Fruit fly (Drosophila melanogaster) whole organism, embryonic: Measurements from ENCODE around the gene CG31974.
A peak's percentile ranks its signal among the peaks of the same experiment; 100 is the strongest.

ENCODE experiments used
- BEAF-32 ChIP-seq: fragments of 200-800 bp; sonication (Bioruptor generic); optimal IDR thresholded peaks from 3 replicates; lab custom pipeline; 2017; ENCODE audit warnings: missing biosample characterization, missing genetic modification characterization, mild to moderate bottlenecking, moderate library complexity, missing genetic modification reagents
- Bgb ChIP-seq: fragments of 200-800 bp; sonication (Bioruptor generic); IDR thresholded peaks from 2 replicates; pipeline ENCODE4 v1.3.6; 2022; ENCODE audit warnings: missing biosample characterization, missing genetic modification characterization; ENCODE audit not compliant: partially characterized antibody
- BtbVII ChIP-seq: fragments of 200-800 bp; sonication (Bioruptor generic); optimal IDR thresholded peaks from 3 replicates; lab custom pipeline; 2017; ENCODE audit warnings: missing biosample characterization, mild to moderate bottlenecking, missing genetic modification characterization
- CG10543 ChIP-seq: fragments of 200-800 bp; sonication (Bioruptor generic); optimal IDR thresholded peaks from 3 replicates; lab custom pipeline; 2017; ENCODE audit warnings: missing biosample characterization, mild to moderate bottlenecking, missing genetic modification characterization, moderate library complexity
- CG12942 ChIP-seq: fragments of 200-800 bp; sonication (Bioruptor generic); optimal IDR thresholded peaks from 3 replicates; lab custom pipeline; 2016; ENCODE audit warnings: missing biosample characterization, missing genetic modification characterization
- CG13894 ChIP-seq: fragments of 200-800 bp; sonication (Bioruptor generic); optimal IDR thresholded peaks from 3 replicates; lab custom pipeline; 2018; ENCODE audit warnings: missing biosample characterization, mild to moderate bottlenecking, missing genetic modification characterization, moderate library complexity
- CG15073 ChIP-seq: fragments of 200-800 bp; sonication (Bioruptor generic); optimal IDR thresholded peaks from 2 replicates; lab custom pipeline; 2016; ENCODE audit warnings: missing biosample characterization, missing genetic modification characterization
- CG15696 ChIP-seq: fragments of 200-800 bp; sonication (Bioruptor generic); optimal IDR thresholded peaks from 2 replicates; lab custom pipeline; 2019; ENCODE audit warnings: missing biosample characterization, mild to moderate bottlenecking, missing genetic modification characterization, moderate library complexity
- CG17328 ChIP-seq: fragments of 200-800 bp; sonication (Bioruptor generic); IDR thresholded peaks from 2 replicates; pipeline ENCODE4 v1.3.6; 2022; ENCODE audit warnings: missing biosample characterization, missing genetic modification characterization
- CG1832 ChIP-seq: fragments of 200-800 bp; sonication (Bioruptor generic); optimal IDR thresholded peaks from 2 replicates; lab custom pipeline; 2017; ENCODE audit warnings: missing biosample characterization, mild to moderate bottlenecking, missing genetic modification characterization, inconsistent platforms
- CG2129 ChIP-seq: fragments of 200-800 bp; sonication (Bioruptor generic); IDR thresholded peaks from 2 replicates; pipeline ENCODE4 v1.3.6; 2022; ENCODE audit warnings: missing biosample characterization, missing genetic modification characterization; ENCODE audit not compliant: partially characterized antibody
- CG4617 ChIP-seq: fragments of 200-800 bp; sonication (Bioruptor generic); optimal IDR thresholded peaks from 3 replicates; lab custom pipeline; 2016; ENCODE audit warnings: missing biosample characterization, missing genetic modification characterization, borderline replicate concordance
- CG8089 ChIP-seq: fragments of 200-800 bp; sonication (Bioruptor generic); optimal IDR thresholded peaks from 3 replicates; lab custom pipeline; 2016; ENCODE audit warnings: missing biosample characterization, missing genetic modification characterization
- CG8290 ChIP-seq, 3 experiments: fragments of 200-800 bp; sonication (Bioruptor generic); optimal IDR thresholded peaks; 2 replicates each; lab custom pipeline; 2016 to 2019; ENCODE audit warnings: missing biosample characterization in 3 of 3, missing genetic modification characterization in 3 of 3, mild to moderate bottlenecking in 2 of 3, moderate library complexity in 1 of 3
- CG9609 ChIP-seq: fragments of 200-800 bp; sonication (Bioruptor generic); optimal IDR thresholded peaks from 3 replicates; lab custom pipeline; 2016; ENCODE audit warnings: missing biosample characterization, missing genetic modification characterization
- CG9797 ChIP-seq: fragments of 200-800 bp; sonication (Bioruptor generic); optimal IDR thresholded peaks from 3 replicates; lab custom pipeline; 2018; ENCODE audit warnings: missing biosample characterization, mild to moderate bottlenecking, missing genetic modification characterization
- CG9932 ChIP-seq: fragments of 200-800 bp; sonication (Bioruptor generic); IDR thresholded peaks from 2 replicates; pipeline ENCODE4 v1.3.6; 2022; ENCODE audit warnings: missing biosample characterization, missing genetic modification characterization
- CHES-1-like ChIP-seq: fragments of 200-800 bp; sonication (Bioruptor generic); optimal IDR thresholded peaks from 2 replicates; lab custom pipeline; 2016; ENCODE audit warnings: missing biosample characterization, missing genetic modification characterization
- CoRest ChIP-seq: fragments of 200-800 bp; sonication (Bioruptor generic); optimal IDR thresholded peaks from 3 replicates; lab custom pipeline; 2018; ENCODE audit warnings: missing biosample characterization, mild to moderate bottlenecking, missing genetic modification characterization, moderate library complexity
- Deaf1 ChIP-seq: fragments of 200-800 bp; optimal IDR thresholded peaks from 3 replicates; lab custom pipeline; 2019; ENCODE audit warnings: missing biosample characterization, mild to moderate bottlenecking, missing genetic modification characterization, moderate library complexity
- Doc3 ChIP-seq: fragments of 200-800 bp; sonication (Bioruptor generic); IDR thresholded peaks from 3 replicates; pipeline ENCODE4 v1.3.6; 2022; ENCODE audit warnings: missing biosample characterization, missing genetic modification characterization; ENCODE audit not compliant: partially characterized antibody
- H15 ChIP-seq: fragments of 200-800 bp; sonication (Bioruptor generic); IDR thresholded peaks from 3 replicates; pipeline ENCODE4 v1.3.6; 2022; ENCODE audit warnings: missing biosample characterization, missing genetic modification characterization
- HLH54F ChIP-seq: fragments of 200-800 bp; sonication (Bioruptor generic); optimal IDR thresholded peaks from 3 replicates; lab custom pipeline; 2016; ENCODE audit warnings: missing biosample characterization, missing genetic modification characterization
- Hr3 ChIP-seq: fragments of 200-800 bp; sonication (Bioruptor generic); optimal IDR thresholded peaks from 3 replicates; lab custom pipeline; 2016; ENCODE audit warnings: missing biosample characterization, missing genetic modification characterization
- Jarid2 ChIP-seq: fragments of 200-800 bp; sonication (Bioruptor generic); optimal IDR thresholded peaks from 3 replicates; lab custom pipeline; 2017; ENCODE audit warnings: mild to moderate bottlenecking, missing biosample characterization, missing genetic modification reagents, missing genetic modification characterization
- Meics ChIP-seq: fragments of 200-800 bp; sonication (Bioruptor generic); optimal IDR thresholded peaks from 2 replicates; lab custom pipeline; 2017; ENCODE audit warnings: missing biosample characterization, mild to moderate bottlenecking, missing genetic modification characterization
- NC2β ChIP-seq: fragments of 200-800 bp; sonication (Bioruptor generic); optimal IDR thresholded peaks from 2 replicates; lab custom pipeline; 2016; ENCODE audit warnings: missing biosample characterization, missing genetic modification characterization
- Nf-YC ChIP-seq: fragments of 200-800 bp; optimal IDR thresholded peaks from 3 replicates; lab custom pipeline; 2019; ENCODE audit warnings: missing biosample characterization, mild to moderate bottlenecking, missing genetic modification characterization, moderate library complexity
- Taf1 ChIP-seq: fragments of 200-800 bp; sonication (Bioruptor generic); IDR thresholded peaks from 2 replicates; pipeline ENCODE4 v1.3.6; 2022; ENCODE audit warnings: missing biosample characterization, missing genetic modification characterization
- ato ChIP-seq: fragments of 200-800 bp; sonication (Bioruptor generic); IDR thresholded peaks from 2 replicates; pipeline ENCODE4 v1.3.6; 2022; ENCODE audit warnings: missing biosample characterization, missing genetic modification characterization; ENCODE audit not compliant: partially characterized antibody
- crc ChIP-seq: fragments of 200-800 bp; sonication (Bioruptor generic); optimal IDR thresholded peaks from 2 replicates; lab custom pipeline; 2016; ENCODE audit warnings: missing biosample characterization, missing genetic modification characterization
- croc ChIP-seq: fragments of 200-800 bp; sonication (Bioruptor generic); conservative IDR thresholded peaks from 3 replicates; pipeline ENCODE4 v1.3.6; 2022; ENCODE audit warnings: missing biosample characterization, missing genetic modification characterization
- cwo ChIP-seq: fragments of 200-800 bp; sonication (Bioruptor generic); optimal IDR thresholded peaks from 3 replicates; lab custom pipeline; 2017; ENCODE audit warnings: missing biosample characterization, missing genetic modification characterization, mild to moderate bottlenecking, moderate library complexity, missing genetic modification reagents
- esg ChIP-seq: fragments of 200-800 bp; sonication (Bioruptor generic); conservative IDR thresholded peaks from 2 replicates; pipeline ENCODE4 v1.3.6; 2022; ENCODE audit warnings: missing biosample characterization, missing genetic modification characterization
- exex ChIP-seq: fragments of 200-800 bp; sonication (Bioruptor generic); optimal IDR thresholded peaks from 4 replicates; lab custom pipeline; 2018; ENCODE audit warnings: missing biosample characterization, mild to moderate bottlenecking, missing genetic modification characterization, moderate library complexity
- fru ChIP-seq: fragments of >200 bp; optimal IDR thresholded peaks from 2 replicates; lab custom pipeline; 2017
- her ChIP-seq: fragments of 200-800 bp; sonication (Bioruptor generic); optimal IDR thresholded peaks from 2 replicates; lab custom pipeline; 2016; ENCODE audit warnings: missing biosample characterization, missing genetic modification characterization
- hkb ChIP-seq, 2 experiments: fragments of 200-800 bp in 1 of 2; fragments of >200 bp in 1 of 2; sonication (Bioruptor generic) in 1 of 2; IDR thresholded peaks in 1 of 2; optimal IDR thresholded peaks in 1 of 2; 2 replicates each; pipeline versions ENCODE4 v1.3.6 to Lab custom; 2017 to 2022; ENCODE audit warnings: missing biosample characterization in 1 of 2, missing genetic modification characterization in 1 of 2
- lab ChIP-seq: fragments of 200-800 bp; sonication (Bioruptor generic); optimal IDR thresholded peaks from 3 replicates; lab custom pipeline; 2017; ENCODE audit warnings: missing biosample characterization, missing genetic modification characterization, mild to moderate bottlenecking, moderate library complexity, missing genetic modification reagents
- pzg ChIP-seq: fragments of 200-800 bp; sonication (Bioruptor generic); optimal IDR thresholded peaks from 3 replicates; lab custom pipeline; 2018; ENCODE audit warnings: missing biosample characterization, mild to moderate bottlenecking, missing genetic modification characterization, moderate library complexity
- ro ChIP-seq: fragments of 200-800 bp; sonication (Bioruptor generic); IDR thresholded peaks from 2 replicates; pipeline ENCODE4 v1.3.6; 2022; ENCODE audit warnings: missing biosample characterization, missing genetic modification characterization
- run ChIP-seq: fragments of 200-800 bp; sonication (Bioruptor generic); optimal IDR thresholded peaks from 3 replicates; lab custom pipeline; 2018; ENCODE audit warnings: missing biosample characterization, mild to moderate bottlenecking, missing genetic modification characterization
- scrt ChIP-seq: fragments of 200-800 bp; sonication (Bioruptor generic); optimal IDR thresholded peaks from 2 replicates; lab custom pipeline; 2018; ENCODE audit warnings: missing biosample characterization, mild to moderate bottlenecking, missing genetic modification characterization, moderate library complexity
- sd ChIP-seq: fragments of 200-800 bp; sonication (Bioruptor generic); optimal IDR thresholded peaks from 3 replicates; lab custom pipeline; 2018; ENCODE audit warnings: missing biosample characterization, mild to moderate bottlenecking, missing genetic modification characterization, moderate library complexity
- sim ChIP-seq: fragments of 200-800 bp; sonication (Bioruptor generic); IDR thresholded peaks from 2 replicates; pipeline ENCODE4 v1.3.6; 2022; ENCODE audit warnings: missing biosample characterization, missing genetic modification characterization
- slou ChIP-seq: fragments of 200-800 bp; sonication (Bioruptor generic); optimal IDR thresholded peaks from 3 replicates; lab custom pipeline; 2016; ENCODE audit warnings: missing biosample characterization, missing genetic modification characterization
- sug ChIP-seq: fragments of 200-800 bp; optimal IDR thresholded peaks from 2 replicates; lab custom pipeline; 2019; ENCODE audit warnings: missing biosample characterization, mild to moderate bottlenecking, missing genetic modification characterization, moderate library complexity
- ttk ChIP-seq: fragments of 200-800 bp; sonication (Bioruptor generic); IDR thresholded peaks from 2 replicates; pipeline ENCODE4 v2.1.2; 2022; ENCODE audit warnings: missing biosample characterization, missing genetic modification characterization

CG31974 gene

dm6 chr2L:146503-146902 lies 3.6 kb upstream of the CG31974 start:
- peak; percentile 91 for TF ChIP-seq CG13894 (tag; lab: Kevin White, UChicago)
- TF ChIP-seq Hr3 (GFP tag; lab: Kevin White, UChicago), result no peak
- peak; percentile 41 for TF ChIP-seq scrt (GFP tag; lab: Kevin White, UChicago)
- TF ChIP-seq Deaf1 (tag; lab: Kevin White, UChicago), result peak; percentile 74

dm6 chr2L:140849-141248 lies 2.0 kb downstream of the CG31974 start, which contains the start of the genes CG31975 and ovm:
CG31975 (minus strand) TSS chr2L:140992.
ovm (minus strand) TSS chr2L:140992.
- TF ChIP-seq CG12942 (GFP tag; lab: Kevin White, UChicago) (no peak), slou (GFP tag; lab: Kevin White, UChicago) (no peak), sim (GFP tag; lab: Robert Waterston, UW) (no peak), exex (peak; percentile 72), HLH54F (no peak), H15 (GFP tag; lab: Robert Waterston, UW) (no peak), esg (GFP tag; lab: Robert Waterston, UW) (no peak), cwo (GFP tag; lab: Kevin White, UChicago) (peak; percentile 83), croc (GFP tag; lab: Robert Waterston, UW) (no peak), Nf-YC (tag; lab: Kevin White, UChicago) (no peak), CG9932 (no peak), her (no peak), ato (GFP tag; lab: Robert Waterston, UW) (no peak), Jarid2 (GFP tag; lab: Kevin White, UChicago) (no peak), CG1832 (GFP tag; lab: Kevin White, UChicago) (no peak), ttk (GFP tag; lab: Robert Waterston, UW) (no peak), sug (tag; lab: Kevin White, UChicago) (peak; percentile 38), CG8089 (GFP tag; lab: Kevin White, UChicago) (no peak), BEAF-32 (no peak), sd (tag; lab: Kevin White, UChicago) (no peak), CG15073 (no peak), BtbVII (GFP tag; lab: Kevin White, UChicago) (no peak), CHES-1-like (GFP tag; lab: Kevin White, UChicago) (no peak)
- TF ChIP-seq, all 482 proteins: peak for 3

- TF ChIP-seq NC2β (GFP tag; lab: Kevin White, UChicago) (no peak), CoRest (tag; lab: Kevin White, UChicago) (no peak), Bgb (no peak), CG9797 (GFP tag; lab: Kevin White, UChicago) (no peak), CG9609 (GFP tag; lab: Kevin White, UChicago) (no peak), ro (no peak), CG10543 (GFP tag; lab: Kevin White, UChicago) (peak; percentile 66), CG17328 (GFP tag; lab: Robert Waterston, UW) (no peak), Taf1 (GFP tag; lab: Robert Waterston, UW) (no peak), run (tag; lab: Kevin White, UChicago) (no peak), CG2129 (no peak), CG1832 (GFP tag; lab: Kevin White, UChicago) (no peak), Doc3 (no peak), CG15696 (tag; lab: Kevin White, UChicago) (no peak), CG4617 (GFP tag; lab: Kevin White, UChicago) (no peak), hkb (optimal IDR thresholded peaks at IDR 0.05; lab: Kevin White, UChicago) (no peak), hkb (GFP tag; IDR thresholded peaks at IDR 0.05; lab: Robert Waterston, UW) (no peak), pzg (no peak), CG8290 (GFP tag; optimal IDR thresholded peaks at IDR 0.05; lab: Kevin White, UChicago) (no peak), CG8290 (tag; optimal IDR thresholded peaks at IDR 0.05; lab: Kevin White, UChicago) (peak in 1 of 2 experiments; percentile 34), lab (GFP tag; lab: Kevin White, UChicago) (peak; percentile 46), CG12942 (GFP tag; lab: Kevin White, UChicago) (no peak), Meics (GFP tag; lab: Kevin White, UChicago) (peak; percentile 19), fru (lab: Kevin White, UChicago) (no peak), crc (GFP tag; lab: Kevin White, UChicago) (no peak)
Measured at dm6 chr2L:139610-140009, 3.3 kb downstream of the CG31974 start.
